Fruit fly (Drosophila melanogaster): Measurements from ENCODE around the gene hoip.
A peak's percentile ranks its signal among the peaks of the same experiment; 100 is the strongest.

hoip gene

dm6 chr2L:9705291-9705690 is 5.7 kb downstream of the hoip start:
- TF ChIP-seq CG8301 (tag; optimal IDR thresholded peaks at IDR 0.05) (no peak), CG17806 (tag; optimal IDR thresholded peaks at IDR 0.05) (no peak), gl (tag; optimal IDR thresholded peaks at IDR 0.05) (no peak), Ets98B (GFP tag; IDR thresholded peaks at IDR 0.05) (no peak), CG34367 (tag; optimal IDR thresholded peaks at IDR 0.05) (no peak), CG12605 (GFP tag; IDR thresholded peaks at IDR 0.05) (no peak), CG4496 (GFP tag; IDR thresholded peaks at IDR 0.05) (no peak), CG8159 (tag; optimal IDR thresholded peaks at IDR 0.05) (no peak)

- TF ChIP-seq fd96Ca (GFP tag; IDR thresholded peaks at IDR 0.05) (no peak), CG10348 (GFP tag; IDR thresholded peaks at IDR 0.05) (no peak), gl (tag; optimal IDR thresholded peaks at IDR 0.05) (peak; percentile 6), CG13204 (GFP tag; optimal IDR thresholded peaks at IDR 0.05) (no peak), CG17806 (tag; optimal IDR thresholded peaks at IDR 0.05) (no peak), CG32121 (GFP tag; IDR thresholded peaks at IDR 0.05) (0 out of 2 replicates have a peak, but pooled peaks have one; percentile 12), CG15710 (tag; optimal IDR thresholded peaks at IDR 0.05) (no peak), rn (GFP tag; IDR thresholded peaks at IDR 0.05) (no peak), Pif1B (GFP tag; optimal IDR thresholded peaks at IDR 0.05) (no peak), CG4496 (GFP tag; IDR thresholded peaks at IDR 0.05) (0 out of 3 replicates have a peak, but pooled peaks have one; percentile 32), Pif1A (GFP tag; optimal IDR thresholded peaks at IDR 0.05) (peak; percentile 12), CG14655 (GFP tag; optimal IDR thresholded peaks at IDR 0.05) (no peak), Snoo (tag; optimal IDR thresholded peaks at IDR 0.05) (peak; percentile 2), CG8159 (tag; optimal IDR thresholded peaks at IDR 0.05) (no peak), Ets98B (GFP tag; IDR thresholded peaks at IDR 0.05) (peak; percentile 37; the same call in 1 of the 2 replicates), CG12605 (GFP tag; IDR thresholded peaks at IDR 0.05) (no peak), CG9948 (tag; optimal IDR thresholded peaks at IDR 0.05) (no peak), EcR (GFP tag; optimal IDR thresholded peaks at IDR 0.05) (peak; percentile 45), CG34367 (tag; optimal IDR thresholded peaks at IDR 0.05) (no peak), CG8301 (tag; optimal IDR thresholded peaks at IDR 0.05) (no peak), D1 (tag; optimal IDR thresholded peaks at IDR 0.05) (no peak)
Measured at dm6 chr2L:9705872-9706317, 6.3 kb downstream of the hoip start, which contains the start of gene CG31710. TSS of gene CG31710 (minus strand) at chr2L:9705954.

DNA sequence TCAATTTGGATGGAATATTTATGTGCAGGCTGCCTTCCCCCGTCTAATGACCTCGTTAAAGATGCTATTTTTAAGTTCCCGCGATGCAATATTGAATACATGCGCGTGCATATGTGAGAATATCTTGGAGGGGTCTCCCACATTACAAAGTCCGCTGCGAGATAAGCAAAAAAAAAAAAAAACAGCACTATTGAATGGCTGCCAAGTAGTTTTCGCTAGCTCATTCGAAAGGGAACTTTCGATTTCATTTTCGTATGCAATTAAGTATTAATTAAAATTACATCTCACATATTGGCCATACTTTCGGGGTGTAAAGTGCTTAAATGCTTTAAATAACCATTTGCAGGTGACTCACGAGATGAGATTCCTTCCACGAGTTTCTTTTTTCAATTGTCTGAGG is 7.5 kb downstream of the hoip start:
- TF ChIP-seq gl (tag; optimal IDR thresholded peaks at IDR 0.05) (peak; percentile 52), CG8159 (tag; optimal IDR thresholded peaks at IDR 0.05) (peak; percentile 31), D1 (tag; optimal IDR thresholded peaks at IDR 0.05) (no peak), Snoo (tag; optimal IDR thresholded peaks at IDR 0.05) (no peak), CG4496 (GFP tag; IDR thresholded peaks at IDR 0.05) (peak; percentile 61; the same call in 1 of the 3 replicates), CG32121 (GFP tag; IDR thresholded peaks at IDR 0.05) (peak; percentile 58), Ets98B (GFP tag; IDR thresholded peaks at IDR 0.05) (peak; percentile 57), CG8301 (tag; optimal IDR thresholded peaks at IDR 0.05) (peak; percentile 26), CG14655 (GFP tag; optimal IDR thresholded peaks at IDR 0.05) (peak; percentile 60)

DNA sequence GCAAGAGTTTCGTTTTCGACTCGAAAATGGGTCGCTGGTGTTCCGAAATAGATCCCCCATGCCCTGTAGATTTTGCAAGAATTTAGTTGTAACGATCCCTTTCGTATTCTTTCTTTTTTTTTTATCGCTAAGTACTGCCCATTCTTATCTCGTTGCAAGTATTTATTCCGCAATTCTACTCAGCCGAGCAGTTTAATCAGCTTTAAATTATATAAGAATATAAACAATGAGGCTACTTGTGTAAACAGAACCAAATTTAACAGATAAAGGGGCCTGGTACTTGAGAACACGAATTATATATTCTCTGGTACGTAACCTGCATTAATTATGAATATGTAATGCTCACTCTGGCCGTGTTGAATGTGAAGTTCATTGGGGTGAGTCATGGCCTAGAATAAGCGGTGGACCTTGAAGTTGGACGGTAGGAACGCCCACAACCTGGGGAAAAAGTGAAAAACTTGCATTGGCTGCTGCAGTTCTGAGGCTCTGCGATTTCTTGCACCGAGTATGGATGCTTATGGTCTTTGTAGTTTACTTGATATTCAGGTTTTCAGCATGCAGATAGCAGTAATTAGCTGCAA is 8.0 kb downstream of the hoip start:
- TF ChIP-seq EcR (GFP tag; optimal IDR thresholded peaks at IDR 0.05): peak; percentile 47
- no peak for TF ChIP-seq CG12605 (GFP tag; IDR thresholded peaks at IDR 0.05)

dm6 chr2L:9711107-9711585 is 11.6 kb downstream of the hoip start, which contains the start of gene CG4364:
TSS of gene CG4364 (minus strand) at chr2L:9711271.
- no peak for TF ChIP-seq CG9948 (tag; optimal IDR thresholded peaks at IDR 0.05)
- TF ChIP-seq gl (tag; optimal IDR thresholded peaks at IDR 0.05): no peak
- TF ChIP-seq CG8159 (tag; optimal IDR thresholded peaks at IDR 0.05): no peak
- no peak for TF ChIP-seq rn (GFP tag; IDR thresholded peaks at IDR 0.05)
- no peak for TF ChIP-seq fd96Ca (GFP tag; IDR thresholded peaks at IDR 0.05)
- no peak for TF ChIP-seq CG15710 (tag; optimal IDR thresholded peaks at IDR 0.05)
- TF ChIP-seq Pif1B (GFP tag; optimal IDR thresholded peaks at IDR 0.05): no peak
- TF ChIP-seq Ets98B (GFP tag; IDR thresholded peaks at IDR 0.05): no peak
- TF ChIP-seq D1 (tag; optimal IDR thresholded peaks at IDR 0.05): no peak
- TF ChIP-seq EcR (GFP tag; optimal IDR thresholded peaks at IDR 0.05): no peak
- TF ChIP-seq CG10348 (GFP tag; IDR thresholded peaks at IDR 0.05): no peak
- no peak for TF ChIP-seq CG32121 (GFP tag; IDR thresholded peaks at IDR 0.05)
- no peak for TF ChIP-seq CG12605 (GFP tag; IDR thresholded peaks at IDR 0.05)
- no peak for TF ChIP-seq CG17806 (tag; optimal IDR thresholded peaks at IDR 0.05)
- TF ChIP-seq CG34367 (tag; optimal IDR thresholded peaks at IDR 0.05): no peak
- TF ChIP-seq CG14655 (GFP tag; optimal IDR thresholded peaks at IDR 0.05): no peak

- no peak for TF ChIP-seq Snoo (tag; optimal IDR thresholded peaks at IDR 0.05)
- TF ChIP-seq CG34367 (tag; optimal IDR thresholded peaks at IDR 0.05): no peak
- TF ChIP-seq CG17806 (tag; optimal IDR thresholded peaks at IDR 0.05): no peak
- TF ChIP-seq fd96Ca (GFP tag; IDR thresholded peaks at IDR 0.05): no peak
- TF ChIP-seq CG14655 (GFP tag; optimal IDR thresholded peaks at IDR 0.05): no peak
- no peak for TF ChIP-seq Ets98B (GFP tag; IDR thresholded peaks at IDR 0.05)
- no peak for TF ChIP-seq CG8159 (tag; optimal IDR thresholded peaks at IDR 0.05)
- TF ChIP-seq Pif1A (GFP tag; optimal IDR thresholded peaks at IDR 0.05): no peak
- no peak for TF ChIP-seq D1 (tag; optimal IDR thresholded peaks at IDR 0.05)
Measured at dm6 chr2L:9728791-9729190, 29.2 kb downstream of the hoip start.

Data from whole organism, pupa.